Fruit fly (Drosophila melanogaster): Measurements from ENCODE around the gene rdgA.

Gene rdgA

DNA sequence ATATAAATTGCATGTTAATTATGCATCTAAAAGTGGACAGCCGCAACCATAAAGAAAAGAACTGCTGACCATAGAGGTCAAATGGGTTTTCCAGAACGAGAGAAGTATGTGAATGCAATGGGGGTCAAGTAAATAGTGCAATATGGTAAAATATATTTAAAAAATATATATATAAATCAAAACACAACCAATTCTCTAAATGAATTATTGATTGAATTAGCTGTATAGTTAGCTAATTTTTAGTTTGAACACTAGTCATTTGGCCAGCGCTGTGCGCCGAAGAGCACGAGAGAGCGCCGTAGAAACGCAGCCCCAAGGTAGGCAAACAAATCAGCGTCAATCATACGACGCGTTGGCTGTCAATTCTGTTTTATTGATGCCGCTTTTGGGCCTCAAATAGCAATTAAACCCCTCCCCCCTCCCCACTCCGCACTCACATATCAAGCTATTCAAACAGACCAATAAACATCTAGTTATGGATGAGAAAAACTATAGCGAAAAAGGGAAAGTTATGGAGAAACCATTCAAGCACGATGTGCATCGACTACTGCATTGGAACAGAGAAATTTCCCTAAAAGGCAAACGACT, 27.8 kb upstream of the rdgA start (continued):
- TF ChIP-seq CG11696 (GFP tag; IDR thresholded peaks at IDR 0.05): peak; percentile 97
- TF ChIP-seq mld (GFP tag; IDR thresholded peaks at IDR 0.05; ENCODE audit: partially characterized antibody): no peak
- TF ChIP-seq Mad (GFP tag; optimal IDR thresholded peaks at IDR 0.05): peak; percentile 16
- peak; percentile 81 for TF ChIP-seq D19A (tag; optimal IDR thresholded peaks at IDR 0.05)
- peak; percentile 77 for TF ChIP-seq CG43689 (GFP tag; IDR thresholded peaks at IDR 0.05)
- no peak for TF ChIP-seq ems (GFP tag; optimal IDR thresholded peaks at IDR 0.05)
- 0 out of 3 replicates have a peak, but pooled peaks have one; percentile 16 for TF ChIP-seq z (GFP tag; IDR thresholded peaks at IDR 0.05)
- TF ChIP-seq CG11247 (GFP tag; IDR thresholded peaks at IDR 0.05): peak; percentile 86
- TF ChIP-seq unpg (GFP tag; optimal IDR thresholded peaks at IDR 0.05): peak; percentile 88
- TF ChIP-seq chinmo (GFP tag; IDR thresholded peaks at IDR 0.05; ENCODE audit: partially characterized antibody): 0 out of 4 replicates have a peak, but pooled peaks have one; percentile 41
- peak; percentile 93 for TF ChIP-seq CG14014 (GFP tag; IDR thresholded peaks at IDR 0.05)
- TF ChIP-seq zfh1 (GFP tag; IDR thresholded peaks at IDR 0.05): peak; percentile 90
- peak; percentile 89 for TF ChIP-seq ap (GFP tag; IDR thresholded peaks at IDR 0.05)
- peak; percentile 95 for TF ChIP-seq vvl (GFP tag; IDR thresholded peaks at IDR 0.05)
- TF ChIP-seq ERR (GFP tag; optimal IDR thresholded peaks at IDR 0.05): no peak
- TF ChIP-seq CG2712 (tag; optimal IDR thresholded peaks at IDR 0.05): peak; percentile 88
- TF ChIP-seq CG15479 (GFP tag; optimal IDR thresholded peaks at IDR 0.05): no peak
- peak; percentile 60; the same call in 1 of the 2 replicates for TF ChIP-seq CG10321 (GFP tag; IDR thresholded peaks at IDR 0.05)
- TF ChIP-seq lilli (GFP tag; optimal IDR thresholded peaks at IDR 0.05): peak; percentile 60
- TF ChIP-seq cato (GFP tag; optimal IDR thresholded peaks at IDR 0.05; ENCODE audit: borderline replicate concordance): peak; percentile 50
- TF ChIP-seq CG8924 (tag; optimal IDR thresholded peaks at IDR 0.05): peak; percentile 88
- TF ChIP-seq CG14050 (GFP tag; IDR thresholded peaks at IDR 0.05): peak; percentile 84
- TF ChIP-seq tap (tag; optimal IDR thresholded peaks at IDR 0.05): peak; percentile 85
- TF ChIP-seq pzg (GFP tag; optimal IDR thresholded peaks at IDR 0.05): no peak
- TF ChIP-seq Dp (GFP tag; optimal IDR thresholded peaks at IDR 0.05): no peak
- TF ChIP-seq lab (GFP tag; optimal IDR thresholded peaks at IDR 0.05): peak; percentile 91
- TF ChIP-seq pho (GFP tag; optimal IDR thresholded peaks at IDR 0.05): no peak
- peak; percentile 91 for TF ChIP-seq sob (GFP tag; IDR thresholded peaks at IDR 0.05)
- TF ChIP-seq CG17829 (tag; optimal IDR thresholded peaks at IDR 0.05): peak; percentile 86
- no peak for TF ChIP-seq stwl (tag; optimal IDR thresholded peaks at IDR 0.05)
- no peak for TF ChIP-seq slou (GFP tag; optimal IDR thresholded peaks at IDR 0.05)
- peak; percentile 85 for TF ChIP-seq grau (tag; optimal IDR thresholded peaks at IDR 0.05)
- peak; percentile 69 for TF ChIP-seq sug (tag; optimal IDR thresholded peaks at IDR 0.05)
- TF ChIP-seq Asciz (GFP tag; optimal IDR thresholded peaks at IDR 0.05): peak; percentile 80
- peak; percentile 81 for TF ChIP-seq ttk (GFP tag; IDR thresholded peaks at IDR 0.05)
- peak; percentile 53 for TF ChIP-seq CG5245 (GFP tag; optimal IDR thresholded peaks at IDR 0.05)

DNA sequence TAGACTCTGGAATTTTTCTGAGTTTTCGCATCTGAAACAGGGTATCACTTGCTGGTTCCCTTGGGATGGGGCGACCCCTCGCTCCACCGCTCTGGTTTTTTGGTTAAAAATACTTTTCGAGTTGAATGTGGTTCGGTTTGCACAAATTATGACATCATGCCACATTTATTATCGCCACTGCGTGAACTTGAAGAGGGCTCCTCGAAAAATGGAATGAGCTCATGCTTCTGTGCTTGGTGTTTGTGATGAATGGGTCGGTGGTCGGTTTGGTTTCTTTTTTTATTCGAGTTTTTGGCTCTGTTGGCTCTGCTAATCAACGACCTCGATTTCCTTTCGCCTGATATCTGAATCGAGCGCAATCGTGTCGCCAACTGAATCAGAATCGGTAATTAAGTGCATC, 25.1 kb upstream of the rdgA start:
- TF ChIP-seq CG12769 (tag; optimal IDR thresholded peaks at IDR 0.05): peak; percentile 72
- TF ChIP-seq Rfx (GFP tag; IDR thresholded peaks at IDR 0.05): no peak
- no peak for TF ChIP-seq Lim3 (GFP tag; IDR thresholded peaks at IDR 0.05)
- 0 out of 4 replicates have a peak, but pooled peaks have one; percentile 73 for TF ChIP-seq chinmo (GFP tag; IDR thresholded peaks at IDR 0.05; ENCODE audit: partially characterized antibody)
- peak; percentile 26 for TF ChIP-seq exex (tag; optimal IDR thresholded peaks at IDR 0.05)
- peak; percentile 19 for TF ChIP-seq lab (GFP tag; optimal IDR thresholded peaks at IDR 0.05)
- peak; percentile 19 for TF ChIP-seq Atf3 (GFP tag; optimal IDR thresholded peaks at IDR 0.05)
- 0 out of 2 replicates have a peak, but pooled peaks have one; percentile 31 for TF ChIP-seq NFAT (GFP tag; IDR thresholded peaks at IDR 0.05)

Data from whole organism, embryonic.